Fruit fly (Drosophila melanogaster) whole organism, embryonic: ENCODE results near the gene CG11898.

Source experiments
- Abd-B ChIP-seq: fragments of 200-800 bp; sonication (Bioruptor generic); optimal IDR thresholded peaks from 2 replicates; lab custom pipeline; 2018; ENCODE audit warnings: missing biosample characterization, mild to moderate bottlenecking, missing genetic modification characterization, moderate library complexity
- CG10462 ChIP-seq: fragments of 200-800 bp; sonication (Bioruptor generic); optimal IDR thresholded peaks from 2 replicates; lab custom pipeline; 2016; ENCODE audit warnings: missing biosample characterization, missing genetic modification characterization
- CG10959 ChIP-seq: fragments of 200-800 bp; sonication (Bioruptor generic); IDR thresholded peaks from 2 replicates; pipeline ENCODE4 v1.3.6; 2022; ENCODE audit warnings: missing biosample characterization, missing genetic modification characterization
- CG11723 ChIP-seq: fragments of 200-800 bp; sonication (Bioruptor generic); optimal IDR thresholded peaks from 2 replicates; lab custom pipeline; 2017; ENCODE audit warnings: missing biosample characterization, mild to moderate bottlenecking, missing genetic modification characterization
- CG12104 ChIP-seq: fragments of 200-800 bp; sonication (Bioruptor generic); optimal IDR thresholded peaks from 3 replicates; lab custom pipeline; 2016; ENCODE audit warnings: missing biosample characterization, missing genetic modification characterization
- CG12744 ChIP-seq: fragments of 200-800 bp; sonication (Bioruptor generic); optimal IDR thresholded peaks from 2 replicates; lab custom pipeline; 2016; ENCODE audit warnings: missing biosample characterization, missing genetic modification characterization
- CG12942 ChIP-seq: fragments of 200-800 bp; sonication (Bioruptor generic); optimal IDR thresholded peaks from 3 replicates; lab custom pipeline; 2016; ENCODE audit warnings: missing biosample characterization, missing genetic modification characterization
- CG13624 ChIP-seq: fragments of 200-800 bp; sonication (Bioruptor generic); optimal IDR thresholded peaks from 2 replicates; lab custom pipeline; 2016; ENCODE audit warnings: missing biosample characterization, missing genetic modification characterization
- CG15011 ChIP-seq: fragments of 200-800 bp; sonication (Bioruptor generic); optimal IDR thresholded peaks from 3 replicates; lab custom pipeline; 2018; ENCODE audit warnings: missing biosample characterization, mild to moderate bottlenecking, missing genetic modification characterization
- CG17802 ChIP-seq: fragments of 200-800 bp; sonication (Bioruptor generic); optimal IDR thresholded peaks from 2 replicates; lab custom pipeline; 2018; ENCODE audit warnings: missing biosample characterization, mild to moderate bottlenecking, missing genetic modification characterization, moderate library complexity
- CG30403 ChIP-seq: fragments of 200-800 bp; sonication (Bioruptor generic); optimal IDR thresholded peaks from 3 replicates; lab custom pipeline; 2016; ENCODE audit warnings: missing biosample characterization, missing genetic modification characterization
- CG32772 ChIP-seq: fragments of 200-800 bp; sonication (Bioruptor generic); IDR thresholded peaks from 2 replicates; pipeline ENCODE4 v1.3.6; 2022; ENCODE audit warnings: missing biosample characterization, missing genetic modification characterization
- CG3281 ChIP-seq: fragments of 200-800 bp; sonication (Bioruptor generic); optimal IDR thresholded peaks from 3 replicates; lab custom pipeline; 2017; ENCODE audit warnings: missing biosample characterization, mild to moderate bottlenecking, missing genetic modification characterization
- CG33557 ChIP-seq: fragments of 200-800 bp; sonication (Bioruptor generic); optimal IDR thresholded peaks from 2 replicates; lab custom pipeline; 2019; ENCODE audit warnings: missing biosample characterization, mild to moderate bottlenecking, missing genetic modification characterization, moderate library complexity
- CG4424 ChIP-seq: fragments of 200-800 bp; sonication (Bioruptor generic); optimal IDR thresholded peaks from 3 replicates; lab custom pipeline; 2016; ENCODE audit warnings: missing biosample characterization, missing genetic modification characterization
- CG5953 ChIP-seq: fragments of 200-800 bp; sonication (Bioruptor generic); IDR thresholded peaks from 2 replicates; pipeline ENCODE4 v1.3.6; 2022; ENCODE audit warnings: missing biosample characterization, missing genetic modification characterization
- CG8281 ChIP-seq: fragments of 200-800 bp; sonication (Bioruptor generic); optimal IDR thresholded peaks from 2 replicates; lab custom pipeline; 2018; ENCODE audit warnings: missing biosample characterization, mild to moderate bottlenecking, missing genetic modification characterization, moderate library complexity
- CG8765 ChIP-seq: fragments of 200-800 bp; sonication (Bioruptor generic); IDR thresholded peaks from 2 replicates; pipeline ENCODE4 v1.3.6; 2022; ENCODE audit warnings: missing biosample characterization, missing genetic modification characterization
- CG8944 ChIP-seq: fragments of 200-800 bp; sonication (Bioruptor generic); optimal IDR thresholded peaks from 3 replicates; lab custom pipeline; 2016; ENCODE audit warnings: missing biosample characterization, missing genetic modification characterization
- CTCF ChIP-seq: fragments of 200-800 bp; sonication (Bioruptor generic); optimal IDR thresholded peaks from 2 replicates; lab custom pipeline; 2017; ENCODE audit warnings: missing biosample characterization, mild to moderate bottlenecking, missing genetic modification characterization, moderate library complexity
- CkIIα-i1 ChIP-seq: fragments of 200-800 bp; sonication (Bioruptor generic); IDR thresholded peaks from 2 replicates; pipeline ENCODE4 v1.3.6; 2022; ENCODE audit warnings: missing biosample characterization, missing genetic modification characterization
- Dll ChIP-seq: fragments of 200-800 bp; sonication (Bioruptor generic); IDR thresholded peaks from 4 replicates; pipeline ENCODE4 v1.3.6; 2022; ENCODE audit warnings: missing biosample characterization, missing genetic modification characterization; ENCODE audit not compliant: partially characterized antibody
- Doc2 ChIP-seq: fragments of 200-800 bp; sonication (Bioruptor generic); IDR thresholded peaks from 2 replicates; pipeline ENCODE4 v1.3.6; 2022; ENCODE audit warnings: missing biosample characterization, missing genetic modification characterization
- Doc3 ChIP-seq: fragments of 200-800 bp; sonication (Bioruptor generic); IDR thresholded peaks from 3 replicates; pipeline ENCODE4 v1.3.6; 2022; ENCODE audit warnings: missing biosample characterization, missing genetic modification characterization; ENCODE audit not compliant: partially characterized antibody
- E2f1 ChIP-seq: fragments of 200-800 bp; sonication (Bioruptor generic); IDR thresholded peaks from 2 replicates; pipeline ENCODE4 v1.3.6; 2022; ENCODE audit warnings: missing biosample characterization, missing genetic modification characterization
- ERR ChIP-seq: fragments of 200-800 bp; sonication (Bioruptor generic); optimal IDR thresholded peaks from 2 replicates; lab custom pipeline; 2016; ENCODE audit warnings: missing biosample characterization, missing genetic modification characterization
- GATAe ChIP-seq: fragments of 200-800 bp; sonication (Bioruptor generic); conservative IDR thresholded peaks from 2 replicates; pipeline ENCODE4 v1.3.6; 2022; ENCODE audit warnings: missing biosample characterization, missing genetic modification characterization
- HLH3B ChIP-seq: fragments of 200-800 bp; sonication (Bioruptor generic); IDR thresholded peaks from 2 replicates; pipeline ENCODE4 v1.3.6; 2022; ENCODE audit warnings: missing biosample characterization, missing genetic modification characterization
- Lpt ChIP-seq: fragments of >200 bp; optimal IDR thresholded peaks from 2 replicates; lab custom pipeline; 2018; ENCODE audit warnings: missing biosample characterization, missing genetic modification characterization
- MBD-R2 ChIP-seq: fragments of 200-800 bp; sonication (Bioruptor generic); IDR thresholded peaks from 2 replicates; pipeline ENCODE4 v1.3.6; 2022; ENCODE audit warnings: missing biosample characterization, missing genetic modification characterization
- NC2β ChIP-seq: fragments of 200-800 bp; sonication (Bioruptor generic); optimal IDR thresholded peaks from 2 replicates; lab custom pipeline; 2016; ENCODE audit warnings: missing biosample characterization, missing genetic modification characterization
- NK7.1 ChIP-seq: fragments of 200-800 bp; sonication (Bioruptor generic); optimal IDR thresholded peaks from 3 replicates; lab custom pipeline; 2016; ENCODE audit warnings: missing biosample characterization, missing genetic modification characterization
- Nf-YB ChIP-seq: fragments of 200-800 bp; sonication (Bioruptor generic); optimal IDR thresholded peaks from 3 replicates; lab custom pipeline; 2019; ENCODE audit warnings: missing biosample characterization, mild to moderate bottlenecking, missing genetic modification characterization, moderate library complexity
- ato ChIP-seq: fragments of 200-800 bp; sonication (Bioruptor generic); IDR thresholded peaks from 2 replicates; pipeline ENCODE4 v1.3.6; 2022; ENCODE audit warnings: missing biosample characterization, missing genetic modification characterization; ENCODE audit not compliant: partially characterized antibody
- chm ChIP-seq: fragments of 200-800 bp; sonication (Bioruptor generic); IDR thresholded peaks from 2 replicates; pipeline ENCODE4 v1.3.6; 2022; ENCODE audit warnings: missing biosample characterization, missing genetic modification characterization
- disco-r ChIP-seq: fragments of 200-800 bp; sonication (Bioruptor generic); optimal IDR thresholded peaks from 2 replicates; lab custom pipeline; 2016; ENCODE audit warnings: missing biosample characterization, missing genetic modification characterization
- dmrt99B ChIP-seq: fragments of 200-800 bp; sonication (Bioruptor generic); optimal IDR thresholded peaks from 2 replicates; lab custom pipeline; 2018; ENCODE audit warnings: missing biosample characterization, mild to moderate bottlenecking, missing genetic modification characterization, moderate library complexity
- dysf ChIP-seq: fragments of 200-800 bp; sonication (Bioruptor generic); IDR thresholded peaks from 3 replicates; pipeline ENCODE4 v1.3.6; 2022; ENCODE audit warnings: missing biosample characterization, missing genetic modification characterization
- gce ChIP-seq: fragments of 200-800 bp; sonication (Bioruptor generic); IDR thresholded peaks from 3 replicates; pipeline ENCODE4 v1.3.6; 2022; ENCODE audit warnings: missing biosample characterization, missing genetic modification characterization
- gcm ChIP-seq: fragments of 200-800 bp; sonication (Bioruptor generic); optimal IDR thresholded peaks from 2 replicates; lab custom pipeline; 2019; ENCODE audit warnings: missing biosample characterization, mild to moderate bottlenecking, missing genetic modification characterization, moderate library complexity
- grau ChIP-seq: fragments of 200-800 bp; optimal IDR thresholded peaks from 3 replicates; lab custom pipeline; 2019; ENCODE audit warnings: missing biosample characterization, mild to moderate bottlenecking, missing genetic modification characterization, moderate library complexity
- h ChIP-seq: fragments of >200 bp; optimal IDR thresholded peaks from 2 replicates; lab custom pipeline; 2017
- hb ChIP-seq: fragments of 200-800 bp; sonication (Bioruptor generic); IDR thresholded peaks from 3 replicates; pipeline ENCODE4 v1.3.6; 2022; ENCODE audit warnings: missing biosample characterization, missing genetic modification characterization; ENCODE audit not compliant: partially characterized antibody
- nerfin-2 ChIP-seq: fragments of 200-800 bp; sonication (Bioruptor generic); IDR thresholded peaks from 2 replicates; pipeline ENCODE4 v1.3.6; 2022; ENCODE audit warnings: missing biosample characterization, missing genetic modification characterization; ENCODE audit not compliant: partially characterized antibody
- org-1 ChIP-seq: fragments of 200-800 bp; sonication (Bioruptor generic); optimal IDR thresholded peaks from 2 replicates; lab custom pipeline; 2017; ENCODE audit warnings: missing biosample characterization, missing genetic modification characterization
- ro ChIP-seq: fragments of 200-800 bp; sonication (Bioruptor generic); IDR thresholded peaks from 2 replicates; pipeline ENCODE4 v1.3.6; 2022; ENCODE audit warnings: missing biosample characterization, missing genetic modification characterization
- salm ChIP-seq: fragments of 200-800 bp; sonication (Bioruptor generic); optimal IDR thresholded peaks from 2 replicates; lab custom pipeline; 2018; ENCODE audit warnings: missing biosample characterization, mild to moderate bottlenecking, missing genetic modification characterization
- seq ChIP-seq: fragments of 200-800 bp; sonication (Bioruptor generic); IDR thresholded peaks from 2 replicates; pipeline ENCODE4 v1.3.6; 2022; ENCODE audit warnings: missing biosample characterization, missing genetic modification characterization
- sisA ChIP-seq: fragments of 200-800 bp; sonication (Bioruptor generic); IDR thresholded peaks from 2 replicates; pipeline ENCODE4 v1.3.6; 2022; ENCODE audit warnings: missing biosample characterization, missing genetic modification characterization
- sna ChIP-seq: fragments of 200-800 bp; sonication (Bioruptor generic); IDR thresholded peaks from 2 replicates; pipeline ENCODE4 v1.3.6; 2022; ENCODE audit warnings: missing biosample characterization, missing genetic modification characterization; ENCODE audit not compliant: partially characterized antibody
- stc ChIP-seq: fragments of 200-800 bp; sonication (Bioruptor generic); IDR thresholded peaks from 2 replicates; pipeline ENCODE4 v1.3.6; 2022; ENCODE audit warnings: missing biosample characterization, missing genetic modification characterization
- trh ChIP-seq: fragments of 200-800 bp; sonication (Bioruptor generic); optimal IDR thresholded peaks from 2 replicates; lab custom pipeline; 2016; ENCODE audit warnings: missing biosample characterization, missing genetic modification characterization
- ttk ChIP-seq: fragments of 200-800 bp; sonication (Bioruptor generic); IDR thresholded peaks from 2 replicates; pipeline ENCODE4 v2.1.2; 2022; ENCODE audit warnings: missing biosample characterization, missing genetic modification characterization

Gene CG11898

dm6 chr3R:29148072-29148471 lies 17.4 kb upstream of the CG11898 start, which contains the start of the genes CG11882 and Pglym78 (continued):
- TF ChIP-seq sna (GFP tag; lab: Robert Waterston, UW) = 0 out of 2 replicates have a peak, but pooled peaks have one; percentile 57
- TF ChIP-seq trh = no peak
- TF ChIP-seq gcm = peak; percentile 9
- TF ChIP-seq Doc3 (GFP tag; lab: Robert Waterston, UW) = no peak
- TF ChIP-seq CG10959 = no peak
- 0 out of 4 replicates have a peak, but pooled peaks have one; percentile 56 for TF ChIP-seq Dll (GFP tag; lab: Robert Waterston, UW)
- peak; percentile 51; the same call in 1 of the 2 replicates for TF ChIP-seq stc
- no peak for TF ChIP-seq CG32772 (GFP tag; lab: Robert Waterston, UW)
- no peak for TF ChIP-seq GATAe (GFP tag; lab: Robert Waterston, UW)
- no peak for TF ChIP-seq dmrt99B (tag; lab: Kevin White, UChicago)
- TF ChIP-seq CG12942 (GFP tag; lab: Kevin White, UChicago) = peak; percentile 37
- peak; percentile 73 for TF ChIP-seq CG13624
- TF ChIP-seq CkIIα-i1 (GFP tag; lab: Robert Waterston, UW) = no peak
- TF ChIP-seq HLH3B (GFP tag; lab: Robert Waterston, UW) = no peak
- TF ChIP-seq Abd-B (GFP tag; lab: Kevin White, UChicago) = no peak
- TF ChIP-seq CG5953 (GFP tag; lab: Robert Waterston, UW) = no peak
- TF ChIP-seq Lpt (GFP tag; lab: Kevin White, UChicago) = no peak
- 0 out of 2 replicates have a peak, but pooled peaks have one; percentile 27 for TF ChIP-seq seq
- TF ChIP-seq disco-r = no peak
- TF ChIP-seq h (lab: Kevin White, UChicago) = no peak
- TF ChIP-seq CTCF (GFP tag; lab: Kevin White, UChicago) = peak; percentile 23
- no peak for TF ChIP-seq CG8944 (GFP tag; lab: Kevin White, UChicago)
- TF ChIP-seq salm = peak; percentile 8
- TF ChIP-seq nerfin-2 = peak; percentile 45; the same call in 1 of the 2 replicates
- no peak for TF ChIP-seq Doc2 (GFP tag; lab: Robert Waterston, UW)
- TF ChIP-seq org-1 (GFP tag; lab: Kevin White, UChicago) = no peak
- peak; percentile 40 for TF ChIP-seq Nf-YB (GFP tag; lab: Kevin White, UChicago)
- TF ChIP-seq CG8765 (GFP tag; lab: Robert Waterston, UW) = 0 out of 2 replicates have a peak, but pooled peaks have one; percentile 34
- no peak for TF ChIP-seq CG8281 (tag; lab: Kevin White, UChicago)
- TF ChIP-seq CG12104 (GFP tag; lab: Kevin White, UChicago) = no peak
- TF ChIP-seq dysf (GFP tag; lab: Robert Waterston, UW) = no peak
- no peak for TF ChIP-seq NK7.1
- TF ChIP-seq grau = peak; percentile 31
- peak; percentile 95 for TF ChIP-seq MBD-R2 (GFP tag; lab: Robert Waterston, UW)
- TF ChIP-seq E2f1 (GFP tag; lab: Robert Waterston, UW) = peak; percentile 49
- TF ChIP-seq gce (GFP tag; lab: Robert Waterston, UW) = no peak
- TF ChIP-seq CG3281 (GFP tag; lab: Kevin White, UChicago) = no peak
- no peak for TF ChIP-seq CG33557 (GFP tag; lab: Kevin White, UChicago)
- TF ChIP-seq hb (GFP tag; lab: Robert Waterston, UW) = no peak
- peak; percentile 7 for TF ChIP-seq CG4424 (GFP tag; lab: Kevin White, UChicago)
- peak; percentile 80 for TF ChIP-seq chm (GFP tag; lab: Robert Waterston, UW)
- peak; percentile 75 for TF ChIP-seq NC2β (GFP tag; lab: Kevin White, UChicago)
- peak; percentile 64 for TF ChIP-seq ttk (GFP tag; lab: Robert Waterston, UW)
- TF ChIP-seq sisA = peak; percentile 56
- TF ChIP-seq CG15011 (GFP tag; lab: Kevin White, UChicago) = no peak
- TF ChIP-seq CG10462 (GFP tag; lab: Kevin White, UChicago) = no peak
- TF ChIP-seq CG11723 (GFP tag; lab: Kevin White, UChicago) = no peak
- TF ChIP-seq CG12744 (GFP tag; lab: Kevin White, UChicago) = peak; percentile 23
- TF ChIP-seq ro = no peak
- TF ChIP-seq CG30403 (GFP tag; lab: Kevin White, UChicago) = peak; percentile 50
- peak; percentile 72 for TF ChIP-seq ato (GFP tag; lab: Robert Waterston, UW)
- TF ChIP-seq ERR (GFP tag; lab: Kevin White, UChicago) = peak; percentile 100
- TF ChIP-seq CG17802 = no peak
